Worm (Caenorhabditis elegans): Measurements from ENCODE around the gene ifb-1.
"Not testable (repeated sequence)": the region's sequence is repeated elsewhere in the genome, so short reads cannot be mapped to it uniquely, and the experiment has no call there.

Gene ifb-1

ce11 chrII:5785504-5785903 lies 20.1 kb downstream of the ifb-1 start:
- no peak for TF ChIP-seq him-1 (tag; optimal IDR thresholded peaks at IDR 0.05)

- TF ChIP-seq him-1 (tag; optimal IDR thresholded peaks at IDR 0.05), result no peak
Observed at ce11 chrII:5788815-5789214, 23.4 kb downstream of the ifb-1 start, which contains the start of gene K05F1.13. TSS of gene K05F1.13 (plus strand) at chrII:5789115.

- TF ChIP-seq W03F9.2 (tag; optimal IDR thresholded peaks at IDR 0.05), result no peak
- TF ChIP-seq him-1 (tag; optimal IDR thresholded peaks at IDR 0.05), result no peak
- TF ChIP-seq dao-5 (tag; optimal IDR thresholded peaks at IDR 0.05), result no peak
Observed at ce11 chrII:5790313-5790773, 24.9 kb downstream of the ifb-1 start, which contains the start of gene lect-2. TSS of gene lect-2 (plus strand) at chrII:5790723.

ce11 chrII:5792490-5792889 lies 27.1 kb downstream of the ifb-1 start, which contains the start of gene K05F1.14:
TSS of gene K05F1.14 (minus strand) at chrII:5792590.
- TF ChIP-seq W03F9.2 (tag; optimal IDR thresholded peaks at IDR 0.05) (no peak), dao-5 (tag; optimal IDR thresholded peaks at IDR 0.05) (no peak), him-1 (tag; optimal IDR thresholded peaks at IDR 0.05) (no peak)

- no peak for TF ChIP-seq W03F9.2 (tag; optimal IDR thresholded peaks at IDR 0.05)
- TF ChIP-seq him-1 (tag; optimal IDR thresholded peaks at IDR 0.05), result no peak
- TF ChIP-seq dao-5 (tag; optimal IDR thresholded peaks at IDR 0.05), result no peak
Observed at ce11 chrII:5794195-5794594, 28.8 kb downstream of the ifb-1 start, which contains the start of gene acdh-8. TSS of gene acdh-8 (plus strand) at chrII:5794495.

ce11 chrII:5797348-5797977 lies 32.0 kb downstream of the ifb-1 start, which contains the start of the genes msp-63 and msp-142:
TSS of gene msp-63 (minus strand) at chrII:5797448.
TSS of gene msp-142 (plus strand) at chrII:5797927.
- TF ChIP-seq dao-5 (tag; optimal IDR thresholded peaks at IDR 0.05) (no peak), W03F9.2 (tag; optimal IDR thresholded peaks at IDR 0.05) (no peak), him-1 (tag; optimal IDR thresholded peaks at IDR 0.05) (no peak)

- TF ChIP-seq dao-5 (tag; optimal IDR thresholded peaks at IDR 0.05) (no peak), W03F9.2 (tag; optimal IDR thresholded peaks at IDR 0.05) (no peak), him-1 (tag; optimal IDR thresholded peaks at IDR 0.05) (no peak)
Observed at ce11 chrII:5799553-5799952, 34.1 kb downstream of the ifb-1 start, which contains the start of gene K05F1.8. TSS of gene K05F1.8 (minus strand) at chrII:5799653.

- TF ChIP-seq him-1 (tag; optimal IDR thresholded peaks at IDR 0.05), result no peak
- no peak for TF ChIP-seq W03F9.2 (tag; optimal IDR thresholded peaks at IDR 0.05)
- no peak for TF ChIP-seq dao-5 (tag; optimal IDR thresholded peaks at IDR 0.05)
Observed at ce11 chrII:5801075-5801474, 35.7 kb downstream of the ifb-1 start, which contains the start of the genes K05F1.9 and K05F1.1. TSS of gene K05F1.9 (minus strand) at chrII:5801175. TSS of gene K05F1.1 (plus strand) at chrII:5801382.

ce11 chrII:5804288-5804687 lies 38.9 kb downstream of the ifb-1 start:
- no peak for TF ChIP-seq W03F9.2 (tag; optimal IDR thresholded peaks at IDR 0.05)
- no peak for TF ChIP-seq him-1 (tag; optimal IDR thresholded peaks at IDR 0.05)
- TF ChIP-seq dao-5 (tag; optimal IDR thresholded peaks at IDR 0.05), result no peak

ce11 chrII:5805303-5805702 lies 39.9 kb downstream of the ifb-1 start, which contains the start of gene K05F1.10:
TSS of gene K05F1.10 (minus strand) at chrII:5805473.
- TF ChIP-seq dao-5 (tag; optimal IDR thresholded peaks at IDR 0.05), result no peak
- TF ChIP-seq him-1 (tag; optimal IDR thresholded peaks at IDR 0.05), result no peak
- TF ChIP-seq W03F9.2 (tag; optimal IDR thresholded peaks at IDR 0.05), result no peak

ce11 chrII:5806563-5806962 lies 41.1 kb downstream of the ifb-1 start:
- TF ChIP-seq dao-5 (tag; optimal IDR thresholded peaks at IDR 0.05) (no peak), W03F9.2 (tag; optimal IDR thresholded peaks at IDR 0.05) (no peak), him-1 (tag; optimal IDR thresholded peaks at IDR 0.05) (no peak)

- TF ChIP-seq him-1 (tag; optimal IDR thresholded peaks at IDR 0.05), result no peak
- TF ChIP-seq W03F9.2 (tag; optimal IDR thresholded peaks at IDR 0.05), result no peak
- TF ChIP-seq dao-5 (tag; optimal IDR thresholded peaks at IDR 0.05), result no peak
Observed at ce11 chrII:5810230-5810629, 44.8 kb downstream of the ifb-1 start, which contains the start of the genes msp-64 and ZK1248.5. TSS of gene msp-64 (minus strand) at chrII:5810330. TSS of gene ZK1248.5 (plus strand) at chrII:5810514.

- TF ChIP-seq him-1, W03F9.2, dao-5 (tag; optimal IDR thresholded peaks at IDR 0.05): not testable (repeated sequence)
Observed at ce11 chrII:5815382-5815781, 50.0 kb downstream of the ifb-1 start, which contains the start of gene wago-5. TSS of gene wago-5 (minus strand) at chrII:5815482.

ce11 chrII:5816346-5816745 lies 50.9 kb downstream of the ifb-1 start, which contains the start of gene ZK1248.20:
TSS of gene ZK1248.20 (plus strand) at chrII:5816646.
- TF ChIP-seq dao-5 (tag; optimal IDR thresholded peaks at IDR 0.05) (no peak), him-1 (tag; optimal IDR thresholded peaks at IDR 0.05) (no peak), W03F9.2 (tag; optimal IDR thresholded peaks at IDR 0.05) (no peak)

All from whole organism, L4/young adult.